Worm (Caenorhabditis elegans): ENCODE results near the gene nhr-28.

The nhr-28 gene

ce11 chrX:16354598-16355211 is at the start of gene nhr-28:
Gene nhr-28 (plus strand): TSS chrX:16354976.
- TF ChIP-seq rnt-1 (tag; optimal IDR thresholded peaks at IDR 0.05) (no peak), F13H6.1 (tag; optimal IDR thresholded peaks at IDR 0.05) (no peak), ceh-14 (tag; optimal IDR thresholded peaks at IDR 0.05) (no peak), elt-2 (tag; optimal IDR thresholded peaks at IDR 0.05) (no peak), ahr-1 (tag; optimal IDR thresholded peaks at IDR 0.05) (no peak), dmd-4 (tag; optimal IDR thresholded peaks at IDR 0.05; ENCODE audit: borderline replicate concordance) (no peak), sox-4 (tag; optimal IDR thresholded peaks at IDR 0.05) (no peak)

- TF ChIP-seq K02D7.2 (tag; optimal IDR thresholded peaks at IDR 0.05) = no peak
- TF ChIP-seq hlh-15 (tag; optimal IDR thresholded peaks at IDR 0.05) = no peak
Observed at ce11 chrX:16306164-16306563, 48.6 kb upstream of the nhr-28 start, which contains the start of gene twk-22. Gene twk-22 (plus strand): TSS chrX:16306464.

- TF ChIP-seq ceh-30 (tag; optimal IDR thresholded peaks at IDR 0.05) = no peak
- no peak for TF ChIP-seq eyg-1 (tag; optimal IDR thresholded peaks at IDR 0.05)
- TF ChIP-seq hlh-8 (tag; optimal IDR thresholded peaks at IDR 0.05) = no peak
- no peak for TF ChIP-seq ceh-2 (tag; optimal IDR thresholded peaks at IDR 0.05)
- no peak for TF ChIP-seq ref-2 (tag; optimal IDR thresholded peaks at IDR 0.05)
- no peak for TF ChIP-seq hlh-30 (tag; optimal IDR thresholded peaks at IDR 0.05; ENCODE audit: insufficient read depth)
- TF ChIP-seq pros-1 (tag; optimal IDR thresholded peaks at IDR 0.05) = no peak
- TF ChIP-seq ceh-19 (GFP tag; optimal IDR thresholded peaks at IDR 0.05) = no peak
- TF ChIP-seq Y22D7AL.16 (tag; optimal IDR thresholded peaks at IDR 0.05) = no peak
- no peak for TF ChIP-seq hlh-13 (GFP tag; optimal IDR thresholded peaks at IDR 0.05)
- TF ChIP-seq ceh-22 (tag; optimal IDR thresholded peaks at IDR 0.05) = no peak
- TF ChIP-seq pqm-1 (tag; optimal IDR thresholded peaks at IDR 0.05) = no peak
- TF ChIP-seq ceh-9 (tag; optimal IDR thresholded peaks at IDR 0.05) = no peak
- no peak for TF ChIP-seq elt-2 (tag; optimal IDR thresholded peaks at IDR 0.05)
- no peak for TF ChIP-seq ets-4 (tag; optimal IDR thresholded peaks at IDR 0.05)
- TF ChIP-seq unc-42 (tag; optimal IDR thresholded peaks at IDR 0.05) = no peak
- TF ChIP-seq hlh-6 (tag; optimal IDR thresholded peaks at IDR 0.05) = no peak
- TF ChIP-seq pat-9 (tag; optimal IDR thresholded peaks at IDR 0.05) = no peak
- TF ChIP-seq zip-5 (tag; optimal IDR thresholded peaks at IDR 0.05) = no peak
- TF ChIP-seq syd-9 (tag; optimal IDR thresholded peaks at IDR 0.05) = no peak
Observed at ce11 chrX:16309705-16310104, 45.1 kb upstream of the nhr-28 start.

ce11 chrX:16317629-16318028 is 37.1 kb upstream of the nhr-28 start, which contains the start of gene T01B4.3:
Gene T01B4.3 (minus strand): TSS chrX:16317729.
- no peak for TF ChIP-seq lim-6 (tag; optimal IDR thresholded peaks at IDR 0.05)
- TF ChIP-seq pat-9 (tag; optimal IDR thresholded peaks at IDR 0.05) = no peak
- TF ChIP-seq elt-2 (tag; optimal IDR thresholded peaks at IDR 0.05) = no peak
- TF ChIP-seq dve-1 (tag; optimal IDR thresholded peaks at IDR 0.05) = no peak
- TF ChIP-seq elt-4 (tag; optimal IDR thresholded peaks at IDR 0.05) = no peak
- TF ChIP-seq syd-9 (tag; optimal IDR thresholded peaks at IDR 0.05) = no peak
- no peak for TF ChIP-seq ceh-24 (tag; optimal IDR thresholded peaks at IDR 0.05)
- TF ChIP-seq nhr-11 (tag; optimal IDR thresholded peaks at IDR 0.05) = no peak

ce11 chrX:16318248-16318647 is 36.5 kb upstream of the nhr-28 start:
- no peak for TF ChIP-seq unc-42 (tag; optimal IDR thresholded peaks at IDR 0.05)
- TF ChIP-seq hlh-6 (tag; optimal IDR thresholded peaks at IDR 0.05) = peak; percentile 37

ce11 chrX:16321327-16321726 is 33.4 kb upstream of the nhr-28 start:
- no peak for TF ChIP-seq unc-86 (tag; optimal IDR thresholded peaks at IDR 0.05)
- TF ChIP-seq hlh-8 (tag; optimal IDR thresholded peaks at IDR 0.05) = no peak
- no peak for TF ChIP-seq unc-55 (GFP tag; optimal IDR thresholded peaks at IDR 0.05)
